Worm (Caenorhabditis elegans): ENCODE data around the gene K06A4.6.

Gene K06A4.6

ce11 chrV:9453333-9453732 lies 27.1 kb downstream of the K06A4.6 start:
- TF ChIP-seq mep-1 (tag; optimal IDR thresholded peaks at IDR 0.05) (no peak), ces-1 (GFP tag; optimal IDR thresholded peaks at IDR 0.05) (no peak), snpc-4 (tag; optimal IDR thresholded peaks at IDR 0.05) (no peak), blmp-1 (tag; optimal IDR thresholded peaks at IDR 0.05) (no peak)

DNA sequence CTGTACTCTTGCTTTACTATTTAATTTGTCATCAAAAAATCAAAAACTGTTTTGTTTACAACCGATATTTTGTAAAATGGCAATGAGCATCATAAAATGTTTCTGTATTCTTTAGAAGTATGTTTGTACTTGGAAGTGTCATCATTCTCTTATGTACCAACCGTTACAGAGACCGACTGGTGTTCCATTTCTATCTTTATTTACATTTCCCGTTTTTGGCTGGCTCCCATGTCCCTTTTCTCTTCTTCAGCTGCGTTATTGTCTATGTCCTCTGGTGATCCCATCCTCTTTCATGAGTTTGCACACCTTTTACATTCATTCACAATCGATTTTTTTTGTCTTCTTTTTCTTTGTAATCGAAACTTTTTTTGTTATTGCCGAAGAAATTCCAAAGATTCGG lies 29.0 kb downstream of the K06A4.6 start:
- TF ChIP-seq unc-39 (tag; optimal IDR thresholded peaks at IDR 0.05): no peak
- peak; percentile 77 for TF ChIP-seq pha-4 (tag; optimal IDR thresholded peaks at IDR 0.05)

ce11 chrV:9444618-9445017 lies 35.8 kb downstream of the K06A4.6 start:
- TF ChIP-seq mls-2 (tag; optimal IDR thresholded peaks at IDR 0.05) (no peak), elt-1 (tag; optimal IDR thresholded peaks at IDR 0.05; ENCODE audit: borderline replicate concordance, insufficient read depth) (no peak), ceh-83 (GFP tag; optimal IDR thresholded peaks at IDR 0.05) (no peak), sem-2 (GFP tag; optimal IDR thresholded peaks at IDR 0.05) (no peak), unc-62 (GFP tag; optimal IDR thresholded peaks at IDR 0.05) (no peak)

DNA sequence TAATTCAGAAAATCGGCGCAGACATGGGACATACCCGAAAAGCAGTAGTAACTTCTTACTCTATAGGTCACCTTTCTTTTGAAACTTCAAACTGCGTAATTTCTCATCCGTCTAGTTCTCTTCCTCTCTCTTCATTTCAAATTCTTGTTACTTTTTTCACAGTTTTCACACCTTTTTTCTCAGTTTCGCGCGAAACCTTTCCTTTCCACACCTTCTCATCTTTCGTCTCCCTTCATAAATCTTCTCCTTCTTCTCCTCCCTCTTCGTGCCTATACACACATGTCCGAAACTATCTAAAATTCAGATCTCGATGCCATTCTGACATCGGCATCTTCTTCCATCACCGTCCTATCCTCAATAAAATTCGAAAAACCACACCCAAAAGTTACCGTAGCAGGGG lies 36.7 kb downstream of the K06A4.6 start, which contains the start of gene wdr-62:
TSS of gene wdr-62 (plus strand) at position 301 of the 400 bp plus-strand sequence.
- TF ChIP-seq unc-39 (tag; optimal IDR thresholded peaks at IDR 0.05) (no peak), M03D4.4 (tag; optimal IDR thresholded peaks at IDR 0.05) (no peak), lin-32 (GFP tag; optimal IDR thresholded peaks at IDR 0.05) (no peak), ceh-39 (tag; optimal IDR thresholded peaks at IDR 0.05) (no peak), ceh-43 (GFP tag; optimal IDR thresholded peaks at IDR 0.05) (no peak), cnd-1 (tag; optimal IDR thresholded peaks at IDR 0.05) (no peak), ces-1 (GFP tag; optimal IDR thresholded peaks at IDR 0.05) (no peak), unc-62 (GFP tag; optimal IDR thresholded peaks at IDR 0.05) (no peak), flh-1 (GFP tag; optimal IDR thresholded peaks at IDR 0.05) (no peak)

- TF ChIP-seq tbx-8 (GFP tag; optimal IDR thresholded peaks at IDR 0.05) (no peak), ces-1 (GFP tag; optimal IDR thresholded peaks at IDR 0.05) (no peak), ceh-83 (GFP tag; optimal IDR thresholded peaks at IDR 0.05) (no peak), hlh-1 (tag; optimal IDR thresholded peaks at IDR 0.05) (no peak)
Observed at ce11 chrV:9443109-9443508, 37.4 kb downstream of the K06A4.6 start.

ce11 chrV:9442471-9442870 lies 38.0 kb downstream of the K06A4.6 start:
- TF ChIP-seq ceh-39 (tag; optimal IDR thresholded peaks at IDR 0.05): no peak
- TF ChIP-seq blmp-1 (tag; optimal IDR thresholded peaks at IDR 0.05): no peak
- no peak for TF ChIP-seq nhr-76 (tag; optimal IDR thresholded peaks at IDR 0.05)
- no peak for TF ChIP-seq sptf-1 (tag; optimal IDR thresholded peaks at IDR 0.05)
- no peak for TF ChIP-seq pha-4 (tag; optimal IDR thresholded peaks at IDR 0.05)
- no peak for TF ChIP-seq elt-1 (tag; optimal IDR thresholded peaks at IDR 0.05; ENCODE audit: borderline replicate concordance, insufficient read depth)
- no peak for TF ChIP-seq ceh-83 (GFP tag; optimal IDR thresholded peaks at IDR 0.05)
- no peak for TF ChIP-seq drap-1 (GFP tag; optimal IDR thresholded peaks at IDR 0.05)
- no peak for TF ChIP-seq ham-2 (GFP tag; optimal IDR thresholded peaks at IDR 0.05)
- TF ChIP-seq flh-1 (GFP tag; optimal IDR thresholded peaks at IDR 0.05): no peak
- no peak for TF ChIP-seq cnd-1 (tag; optimal IDR thresholded peaks at IDR 0.05)
- TF ChIP-seq unc-62 (GFP tag; optimal IDR thresholded peaks at IDR 0.05): no peak
- TF ChIP-seq hlh-1 (tag; optimal IDR thresholded peaks at IDR 0.05): no peak
- TF ChIP-seq lsy-2 (tag; optimal IDR thresholded peaks at IDR 0.05): no peak
- no peak for TF ChIP-seq nhr-28 (tag; optimal IDR thresholded peaks at IDR 0.05)
- TF ChIP-seq mls-2 (tag; optimal IDR thresholded peaks at IDR 0.05): no peak
- no peak for TF ChIP-seq zip-8 (tag; optimal IDR thresholded peaks at IDR 0.05)
- TF ChIP-seq unc-120 (tag; optimal IDR thresholded peaks at IDR 0.05; ENCODE audit: poor library complexity, severe bottlenecking): no peak

DNA sequence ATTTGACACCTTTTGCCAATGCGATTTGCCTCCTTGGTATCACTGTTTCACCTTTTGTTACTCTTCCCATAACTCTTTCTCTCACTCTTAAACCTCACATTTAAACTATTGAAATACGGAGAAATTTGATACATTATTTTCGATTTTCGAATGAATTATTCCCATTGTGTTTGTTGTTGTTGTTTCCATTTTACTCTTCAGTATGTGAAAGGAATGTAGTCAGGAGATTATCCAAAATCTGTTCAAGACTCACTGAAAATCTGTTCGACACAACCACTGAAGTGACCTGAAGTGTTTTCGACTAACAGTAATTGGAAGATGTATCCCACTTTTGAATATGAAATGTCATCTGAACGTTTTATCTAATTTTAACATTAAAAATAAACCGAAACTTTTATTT lies 39.4 kb downstream of the K06A4.6 start:
- TF ChIP-seq nhr-28 (tag; optimal IDR thresholded peaks at IDR 0.05): no peak
- no peak for TF ChIP-seq elt-1 (tag; optimal IDR thresholded peaks at IDR 0.05; ENCODE audit: borderline replicate concordance, insufficient read depth)
- TF ChIP-seq unc-120 (tag; optimal IDR thresholded peaks at IDR 0.05; ENCODE audit: poor library complexity, severe bottlenecking): no peak
- TF ChIP-seq lin-13 (tag; optimal IDR thresholded peaks at IDR 0.05): no peak
- no peak for TF ChIP-seq sem-2 (GFP tag; optimal IDR thresholded peaks at IDR 0.05)
- no peak for TF ChIP-seq ztf-11 (tag; optimal IDR thresholded peaks at IDR 0.05)
- TF ChIP-seq zip-8 (tag; optimal IDR thresholded peaks at IDR 0.05): no peak
- no peak for TF ChIP-seq ceh-43 (GFP tag; optimal IDR thresholded peaks at IDR 0.05)
- no peak for TF ChIP-seq ham-2 (GFP tag; optimal IDR thresholded peaks at IDR 0.05)
- TF ChIP-seq unc-62 (GFP tag; optimal IDR thresholded peaks at IDR 0.05): no peak
- no peak for TF ChIP-seq hlh-1 (tag; optimal IDR thresholded peaks at IDR 0.05)
- TF ChIP-seq nhr-12 (tag; optimal IDR thresholded peaks at IDR 0.05): no peak

Measured in whole organism, mixed stage, embryonic.